Fruit fly (Drosophila melanogaster) whole organism: ENCODE measurements around the gene CG14301.

Source experiments
- CG8478 ChIP-seq: fragments of >200 bp; optimal IDR thresholded peaks from 2 replicates; lab custom pipeline; 2018; ENCODE audit warnings: inconsistent platforms
- Dll ChIP-seq: fragments of >200 bp; optimal IDR thresholded peaks from 2 replicates; lab custom pipeline; 2017

DNA sequence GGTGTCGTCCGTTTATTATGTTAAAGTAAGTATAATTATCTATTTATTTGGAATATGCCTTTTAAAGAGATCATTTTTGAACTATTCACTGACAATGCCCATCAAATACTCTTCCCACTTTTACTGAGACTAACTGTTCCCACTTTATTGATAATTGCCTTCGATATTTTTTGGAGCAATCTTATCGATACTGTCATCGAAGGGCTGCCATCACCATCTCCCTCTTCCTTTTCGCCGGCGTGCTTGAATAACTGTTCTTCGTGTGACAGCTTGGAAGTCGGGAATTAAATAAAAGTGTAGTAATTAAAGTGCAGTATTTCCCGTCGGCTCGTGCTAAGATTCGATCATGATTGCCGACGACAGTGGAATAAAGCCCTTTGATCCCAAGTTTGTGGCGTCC, 50.5 kb downstream of the CG14301 start, which contains the start of gene qin:
- TF ChIP-seq Dll (lab: Kevin White, UChicago) (no peak), CG8478 (no peak)
